Worm (Caenorhabditis elegans): ENCODE data around the gene sir-2.1.
A peak's percentile ranks its signal among the peaks of the same experiment; 100 is the strongest.

Gene sir-2.1

ce11 chrIV:10373772-10374288 lies 7.8 kb upstream of the sir-2.1 start, which contains the start of gene mpz-5 (continued):
- peak; percentile 59 for TF ChIP-seq dmd-6 (GFP tag; IDR thresholded peaks at IDR 0.05)
- TF ChIP-seq nhr-25 (tag; optimal IDR thresholded peaks at IDR 0.05; ENCODE audit: borderline replicate concordance, insufficient read depth), result peak; percentile 16
- TF ChIP-seq duxl-1 (tag; optimal IDR thresholded peaks at IDR 0.05; ENCODE audit: poor library complexity), result peak; percentile 16
- TF ChIP-seq nhr-28 (tag; optimal IDR thresholded peaks at IDR 0.05), result peak; percentile 44
- TF ChIP-seq daf-16 (GFP tag; optimal IDR thresholded peaks at IDR 0.05), result peak in 1 of 2 experiments; percentile 19
- peak; percentile 36 for TF ChIP-seq daf-16 (tag; optimal IDR thresholded peaks at IDR 0.05)
- peak; percentile 54 for TF ChIP-seq ztf-7 (tag; optimal IDR thresholded peaks at IDR 0.05)
- TF ChIP-seq lin-29 (GFP tag; IDR thresholded peaks at IDR 0.05), result 0 out of 2 replicates have a peak, but pooled peaks have one; percentile 26
- no peak for TF ChIP-seq zip-2 (tag; optimal IDR thresholded peaks at IDR 0.05)
- no peak for TF ChIP-seq ceh-44 (GFP tag; IDR thresholded peaks at IDR 0.05)
- TF ChIP-seq fos-1 (tag; optimal IDR thresholded peaks at IDR 0.05), result no peak
- no peak for TF ChIP-seq cey-2 (tag; optimal IDR thresholded peaks at IDR 0.05; ENCODE audit: borderline replicate concordance, insufficient read depth)
- no peak for TF ChIP-seq jun-1 (tag; optimal IDR thresholded peaks at IDR 0.05)
- TF ChIP-seq dve-1 (tag; optimal IDR thresholded peaks at IDR 0.05; ENCODE audit: insufficient read depth), result peak; percentile 81
- TF ChIP-seq nhr-77 (tag; optimal IDR thresholded peaks at IDR 0.05), result peak; percentile 51

ce11 chrIV:10368326-10368725 lies 2.3 kb upstream of the sir-2.1 start, which contains the start of gene iars-1:
Gene iars-1 (plus strand): TSS chrIV:10368601.
- TF ChIP-seq Y48G9A.11 (GFP tag; IDR thresholded peaks at IDR 0.05) (no peak), lin-38 (GFP tag; IDR thresholded peaks at IDR 0.05) (no peak), fkh-10 (GFP tag; optimal IDR thresholded peaks at IDR 0.05) (no peak), gei-8 (GFP tag; optimal IDR thresholded peaks at IDR 0.05) (no peak), lin-1 (GFP tag; IDR thresholded peaks at IDR 0.05) (no peak), aha-1 (tag) (no peak), daf-19 (GFP tag; conservative IDR thresholded peaks at IDR 0.05) (no peak), daf-16 (GFP tag; optimal IDR thresholded peaks at IDR 0.05) (no peak), daf-16 (tag; optimal IDR thresholded peaks at IDR 0.05) (no peak), Y5F2A.4 (GFP tag; optimal IDR thresholded peaks at IDR 0.05) (no peak)

- TF ChIP-seq nhr-28 (tag; optimal IDR thresholded peaks at IDR 0.05) (no peak), ces-1 (GFP tag; optimal IDR thresholded peaks at IDR 0.05) (no peak), lir-3 (tag; optimal IDR thresholded peaks at IDR 0.05) (no peak), T26A8.4 (GFP tag; IDR thresholded peaks at IDR 0.05) (no peak), vab-7 (GFP tag; IDR thresholded peaks at IDR 0.05) (no peak), pqm-1 (tag; optimal IDR thresholded peaks at IDR 0.05) (no peak), cey-2 (tag; optimal IDR thresholded peaks at IDR 0.05; ENCODE audit: borderline replicate concordance, insufficient read depth) (no peak), set-16 (GFP tag; IDR thresholded peaks at IDR 0.05) (no peak), dve-1 (tag; optimal IDR thresholded peaks at IDR 0.05; ENCODE audit: insufficient read depth) (peak; percentile 19), ceh-82 (tag; optimal IDR thresholded peaks at IDR 0.05) (no peak), daf-12 (tag; optimal IDR thresholded peaks at IDR 0.05) (no peak), hmg-1.1 (GFP tag; IDR thresholded peaks at IDR 0.05) (no peak), mes-2 (tag; optimal IDR thresholded peaks at IDR 0.05; ENCODE audit: poor library complexity, severe bottlenecking) (peak; percentile 22), Y75B8A.6 (GFP tag; IDR thresholded peaks at IDR 0.05) (no peak), nhr-10 (tag; optimal IDR thresholded peaks at IDR 0.05) (no peak), mep-1 (tag; optimal IDR thresholded peaks at IDR 0.05) (peak; percentile 22), fos-1 (tag; optimal IDR thresholded peaks at IDR 0.05) (no peak), nhr-42 (GFP tag; IDR thresholded peaks at IDR 0.05) (no peak), lsy-2 (tag; optimal IDR thresholded peaks at IDR 0.05) (peak in 1 of 2 experiments; percentile 58), nhr-111 (GFP tag; optimal IDR thresholded peaks at IDR 0.05) (no peak), snpc-4 (tag; optimal IDR thresholded peaks at IDR 0.05) (no peak), dpl-1 (GFP tag; optimal IDR thresholded peaks at IDR 0.05) (peak; percentile 47), ceh-32 (tag; optimal IDR thresholded peaks at IDR 0.05; ENCODE audit: poor library complexity) (no peak), mxl-2 (GFP tag; conservative IDR thresholded peaks at IDR 0.05) (no peak), tra-1 (GFP tag; IDR thresholded peaks at IDR 0.05) (no peak)
These were observed 1.8 kb upstream of the sir-2.1 start, which contains the start of gene pges-2 for ce11 chrIV:10367740-10368246. Gene pges-2 (minus strand): TSS chrIV:10367790.
